Worm (Caenorhabditis elegans) whole organism, L3 larva: ENCODE results near the gene C33F10.11.

ENCODE experiments used
- egl-27 ChIP-seq: sonication (generic microtip); optimal IDR thresholded peaks from 4 replicates; lab custom pipeline; 2017; ENCODE audit warnings: missing biosample characterization, missing genetic modification reagents, missing genetic modification characterization
- fos-1 ChIP-seq: fragments of 150-350 bp; optimal IDR thresholded peaks from 2 replicates; lab custom pipeline; 2014; ENCODE audit warnings: missing biosample characterization, missing genetic modification characterization
- nhr-237 ChIP-seq: fragments of 150-350 bp; optimal IDR thresholded peaks from 2 replicates; lab custom pipeline; 2014; ENCODE audit warnings: missing biosample characterization, missing genetic modification characterization
- unc-62 ChIP-seq: fragments of 150-350 bp; sonication (generic microtip); optimal IDR thresholded peaks from 4 replicates; lab custom pipeline; 2014; ENCODE audit warnings: missing biosample characterization, missing genetic modification reagents, missing genetic modification characterization

DNA sequence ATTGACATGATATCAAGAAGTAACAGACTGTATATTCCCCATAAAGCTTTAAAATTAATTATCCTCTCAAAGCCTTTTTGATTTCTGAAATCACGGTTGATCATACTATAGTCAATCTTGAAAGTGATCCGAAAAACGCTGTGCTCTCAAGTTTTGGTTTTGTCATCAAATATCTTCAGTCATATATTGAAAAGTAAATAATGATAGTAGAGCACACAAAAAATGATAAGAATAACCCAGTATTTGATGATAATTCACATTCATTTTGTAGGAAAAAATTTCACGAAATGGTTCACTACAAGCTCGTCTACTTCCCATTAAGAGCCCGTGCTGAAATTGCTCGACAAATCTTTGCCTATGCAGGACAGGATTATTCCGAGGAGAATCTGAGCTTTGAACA is 45.0 kb upstream of the C33F10.11 start, which contains the start of gene gst-6:
- no peak for TF ChIP-seq fos-1 (tag; lab: Kevin White, UChicago)
- TF ChIP-seq unc-62 (GFP tag; lab: Kevin White, UChicago): no peak
- TF ChIP-seq nhr-237 (tag; lab: Kevin White, UChicago): no peak
- TF ChIP-seq egl-27 (tag; lab: Kevin White, UChicago): no peak
